Worm (Caenorhabditis elegans) whole organism, L3 larva: ENCODE data around the gene pqn-62.

Experiments used
- R02D3.7 ChIP-seq: fragments of 150-350 bp; optimal IDR thresholded peaks from 2 replicates; lab custom pipeline; 2014; ENCODE audit warnings: missing biosample characterization, missing genetic modification characterization
- ZK546.5 ChIP-seq: sonication (generic microtip); optimal IDR thresholded peaks from 2 replicates; lab custom pipeline; 2017; ENCODE audit warnings: missing biosample characterization, missing genetic modification characterization
- aly-2 ChIP-seq: fragments of 150-350 bp; optimal IDR thresholded peaks from 2 replicates; lab custom pipeline; 2014; ENCODE audit warnings: missing biosample characterization, missing genetic modification characterization
- ceh-16 ChIP-seq: sonication (generic microtip); optimal IDR thresholded peaks from 2 replicates; lab custom pipeline; 2017; ENCODE audit warnings: missing biosample characterization, missing genetic modification characterization
- ceh-28 ChIP-seq: fragments of 150-350 bp; optimal IDR thresholded peaks from 2 replicates; lab custom pipeline; 2014; ENCODE audit warnings: missing biosample characterization, missing genetic modification reagents, missing genetic modification characterization
- ceh-82 ChIP-seq: fragments of 150-350 bp; optimal IDR thresholded peaks from 2 replicates; lab custom pipeline; 2014; ENCODE audit warnings: missing biosample characterization, missing genetic modification characterization
- egl-27 ChIP-seq: sonication (generic microtip); optimal IDR thresholded peaks from 4 replicates; lab custom pipeline; 2017; ENCODE audit warnings: missing biosample characterization, missing genetic modification reagents, missing genetic modification characterization
- elt-1 ChIP-seq: fragments of 150-350 bp; optimal IDR thresholded peaks from 2 replicates; lab custom pipeline; 2014; ENCODE audit warnings: missing biosample characterization, missing genetic modification characterization
- eor-1 ChIP-seq, 2 experiments: fragments of 150-350 bp; optimal IDR thresholded peaks; 2 replicates each; lab custom pipeline; 2014 to 2018; ENCODE audit warnings: missing biosample characterization in 2 of 2, missing genetic modification characterization in 2 of 2
- fkh-10 ChIP-seq: sonication (generic microtip); optimal IDR thresholded peaks from 2 replicates; lab custom pipeline; 2017; ENCODE audit warnings: missing biosample characterization, missing genetic modification reagents, missing genetic modification characterization
- fkh-2 ChIP-seq: fragments of 150-350 bp; optimal IDR thresholded peaks from 2 replicates; lab custom pipeline; 2014; ENCODE audit warnings: missing biosample characterization, missing genetic modification reagents, missing genetic modification characterization
- fos-1 ChIP-seq: fragments of 150-350 bp; optimal IDR thresholded peaks from 2 replicates; lab custom pipeline; 2014; ENCODE audit warnings: missing biosample characterization, missing genetic modification characterization
- hmg-11 ChIP-seq: sonication (generic microtip); optimal IDR thresholded peaks from 2 replicates; lab custom pipeline; 2016; ENCODE audit warnings: missing genetic modification characterization, missing compliant biosample characterization
- jun-1 ChIP-seq: fragments of 150-350 bp; optimal IDR thresholded peaks from 2 replicates; lab custom pipeline; 2014; ENCODE audit warnings: missing biosample characterization, missing genetic modification reagents, missing genetic modification characterization
- lin-39 ChIP-seq: fragments of 150-350 bp; optimal IDR thresholded peaks from 2 replicates; lab custom pipeline; 2018; ENCODE audit warnings: missing biosample characterization, missing genetic modification reagents, missing genetic modification characterization
- lsy-12 ChIP-seq: sonication (generic microtip); optimal IDR thresholded peaks from 2 replicates; lab custom pipeline; 2016; ENCODE audit warnings: mild to moderate bottlenecking, missing genetic modification characterization, missing compliant biosample characterization
- mdl-1 ChIP-seq: fragments of 150-350 bp; optimal IDR thresholded peaks from 2 replicates; lab custom pipeline; 2014; ENCODE audit warnings: missing biosample characterization, missing genetic modification characterization
- mml-1 ChIP-seq: fragments of 150-350 bp; sonication (generic microtip); optimal IDR thresholded peaks from 3 replicates; lab custom pipeline; 2014; ENCODE audit warnings: missing biosample characterization, missing genetic modification characterization
- nhr-11 ChIP-seq: fragments of 150-350 bp; optimal IDR thresholded peaks from 2 replicates; lab custom pipeline; 2014; ENCODE audit warnings: missing biosample characterization, missing genetic modification characterization
- nhr-23 ChIP-seq: fragments of 150-350 bp; optimal IDR thresholded peaks from 2 replicates; lab custom pipeline; 2014; ENCODE audit warnings: missing biosample characterization, missing genetic modification reagents, missing genetic modification characterization
- nhr-237 ChIP-seq: fragments of 150-350 bp; optimal IDR thresholded peaks from 2 replicates; lab custom pipeline; 2014; ENCODE audit warnings: missing biosample characterization, missing genetic modification characterization
- nhr-28 ChIP-seq: fragments of 150-350 bp; optimal IDR thresholded peaks from 2 replicates; lab custom pipeline; 2014; ENCODE audit warnings: missing biosample characterization, missing genetic modification characterization
- nhr-67 ChIP-seq: fragments of 150-350 bp; optimal IDR thresholded peaks from 2 replicates; lab custom pipeline; 2014; ENCODE audit warnings: missing biosample characterization, missing genetic modification characterization
- nhr-76 ChIP-seq: fragments of 150-350 bp; sonication (generic microtip); optimal IDR thresholded peaks from 5 replicates; lab custom pipeline; 2014; ENCODE audit warnings: missing biosample characterization, missing genetic modification characterization
- nhr-77 ChIP-seq: fragments of 150-350 bp; optimal IDR thresholded peaks from 2 replicates; lab custom pipeline; 2014; ENCODE audit warnings: missing biosample characterization, missing genetic modification characterization
- pha-4 ChIP-seq: fragments of 150-350 bp; optimal IDR thresholded peaks from 2 replicates; lab custom pipeline; 2014; ENCODE audit warnings: missing biosample characterization, missing genetic modification reagents, missing genetic modification characterization
- pqm-1 ChIP-seq: fragments of 150-350 bp; optimal IDR thresholded peaks from 2 replicates; lab custom pipeline; 2017; ENCODE audit warnings: missing biosample characterization, missing genetic modification characterization, inconsistent platforms
- sea-2 ChIP-seq: fragments of 150-350 bp; sonication (generic microtip); optimal IDR thresholded peaks from 4 replicates; lab custom pipeline; 2014; ENCODE audit warnings: missing biosample characterization, missing genetic modification reagents, missing genetic modification characterization
- snpc-4 ChIP-seq: fragments of 150-350 bp; optimal IDR thresholded peaks from 2 replicates; lab custom pipeline; 2014; ENCODE audit warnings: missing biosample characterization, missing genetic modification characterization
- tbx-2 ChIP-seq: sonication (generic microtip); optimal IDR thresholded peaks from 2 replicates; lab custom pipeline; 2016; ENCODE audit warnings: mild to moderate bottlenecking, missing genetic modification characterization, missing compliant biosample characterization
- unc-39 ChIP-seq: sonication (generic microtip); optimal IDR thresholded peaks from 4 replicates; lab custom pipeline; 2017; ENCODE audit warnings: missing biosample characterization, missing genetic modification characterization
- zag-1 ChIP-seq: fragments of 150-350 bp; optimal IDR thresholded peaks from 2 replicates; lab custom pipeline; 2014; ENCODE audit warnings: missing biosample characterization, missing genetic modification characterization
- ztf-4 ChIP-seq: fragments of 150-350 bp; optimal IDR thresholded peaks from 2 replicates; lab custom pipeline; 2014; ENCODE audit warnings: missing biosample characterization, missing genetic modification characterization

The pqn-62 gene

DNA sequence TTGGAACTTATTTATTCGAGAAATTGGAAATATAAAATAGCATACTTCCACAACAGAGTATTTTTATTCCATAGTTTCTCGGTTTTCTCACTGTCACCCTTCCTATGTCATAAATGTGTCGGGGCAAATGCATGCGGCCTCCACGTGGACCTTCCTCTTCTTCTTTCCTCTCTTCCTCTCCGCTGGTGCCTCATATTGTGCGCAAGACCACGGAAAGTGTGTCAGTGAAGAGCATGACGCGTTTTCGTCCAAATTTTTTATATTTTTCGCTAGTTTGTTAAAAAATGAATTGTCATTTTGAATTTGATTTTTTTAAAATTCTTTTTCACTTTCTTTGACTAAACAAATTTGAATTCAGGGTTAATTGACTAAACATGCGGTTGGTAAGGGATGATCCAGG lies 30.9 kb upstream of the pqn-62 start, which contains the start of gene mans-3 (continued):
- TF ChIP-seq fos-1 (peak; percentile 53), elt-1 (tag; lab: Kevin White, UChicago) (peak; percentile 19)

DNA sequence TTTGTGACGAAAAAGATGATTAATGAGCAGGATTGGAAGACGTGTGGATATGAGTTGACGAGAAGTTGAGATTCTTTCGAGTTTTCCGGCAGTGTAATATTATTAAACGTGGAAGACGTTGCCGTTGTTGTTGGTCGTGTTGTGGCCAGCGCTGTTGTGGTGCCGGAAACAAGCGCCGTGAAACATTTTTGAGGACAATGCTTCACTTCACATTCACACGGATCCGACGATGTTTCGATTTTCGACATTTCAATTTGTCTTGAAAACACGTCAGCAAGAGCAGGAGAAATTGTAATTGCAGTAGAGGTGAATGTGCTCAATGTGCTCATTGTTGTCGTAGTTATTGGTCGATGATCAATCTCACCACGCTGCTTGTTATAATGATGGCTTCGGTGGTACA lies 27.1 kb upstream of the pqn-62 start:
- TF ChIP-seq hmg-11 (tag; lab: Kevin White, UChicago), result no peak
- TF ChIP-seq lsy-12, result no peak
- no peak for TF ChIP-seq nhr-28
- TF ChIP-seq fos-1, result no peak
- TF ChIP-seq nhr-76 (tag; lab: Kevin White, UChicago), result no peak
- TF ChIP-seq ceh-82 (tag; lab: Kevin White, UChicago), result no peak
- TF ChIP-seq pha-4 (tag; lab: Kevin White, UChicago), result no peak

DNA sequence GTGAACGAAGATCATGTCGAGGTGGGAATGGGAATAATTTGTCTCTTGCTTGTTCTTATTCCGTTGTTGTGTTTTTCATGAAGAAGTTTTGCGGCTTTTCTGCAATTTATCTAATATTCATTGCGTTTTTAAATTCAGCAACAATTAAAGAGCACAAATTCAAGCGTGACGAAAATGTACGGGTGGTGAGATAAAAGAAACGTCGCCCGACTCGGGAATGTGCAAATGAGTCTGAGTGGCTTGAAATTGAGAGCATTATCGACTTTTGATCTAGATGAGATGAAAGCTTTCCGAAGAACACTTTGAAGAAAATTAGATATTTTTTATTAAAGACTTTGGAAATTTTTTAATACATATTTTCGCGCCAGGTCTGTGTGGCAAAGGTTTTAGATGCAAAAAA lies 24.8 kb upstream of the pqn-62 start, which contains the start of gene T03G11.10:
T03G11.10 (minus strand) TSS at position 101 of the 400 bp plus-strand sequence.
- TF ChIP-seq fkh-10 (GFP tag; lab: Kevin White, UChicago), result no peak
- TF ChIP-seq, all 47 proteins: peak for 0

DNA sequence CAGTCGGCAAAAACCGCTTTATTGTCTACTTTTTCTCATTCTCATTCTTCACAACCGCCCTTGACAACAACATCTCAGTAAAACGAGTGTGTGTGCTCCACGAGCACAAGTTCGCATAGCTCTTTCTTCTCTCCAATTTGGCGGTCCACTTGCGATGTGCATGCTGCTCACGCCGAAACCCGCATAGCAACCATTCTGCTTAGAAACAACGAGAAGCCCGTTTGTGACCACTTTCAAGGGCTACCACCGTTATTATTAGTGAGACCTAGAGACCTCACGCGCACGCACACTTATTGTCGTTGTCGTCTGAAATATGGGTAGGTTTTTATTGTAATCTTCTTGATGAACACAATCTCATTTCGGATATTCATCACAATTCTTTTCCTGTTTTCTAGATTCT lies 21.7 kb upstream of the pqn-62 start, which contains the start of gene zchc-1A:
zchc-1A (plus strand) TSS at position 114 of the 400 bp plus-strand sequence.
- no peak for TF ChIP-seq unc-39 (tag; lab: Kevin White, UChicago)
- no peak for TF ChIP-seq snpc-4
- no peak for TF ChIP-seq ZK546.5
- no peak for TF ChIP-seq mdl-1 (tag; lab: Kevin White, UChicago)
- TF ChIP-seq nhr-11 (tag; lab: Kevin White, UChicago), result no peak
- TF ChIP-seq egl-27 (tag; lab: Kevin White, UChicago), result no peak
- TF ChIP-seq lsy-12, result no peak
- no peak for TF ChIP-seq pqm-1 (tag; lab: Kevin White, UChicago)
- no peak for TF ChIP-seq R02D3.7 (tag; lab: Kevin White, UChicago)
- no peak for TF ChIP-seq mml-1 (tag; lab: Kevin White, UChicago)
- TF ChIP-seq eor-1 (tag; optimal IDR thresholded peaks at IDR 0.05; lab: Kevin White, UChicago), result no peak
- TF ChIP-seq nhr-77 (tag; lab: Kevin White, UChicago), result no peak
- TF ChIP-seq ztf-4, result no peak
- no peak for TF ChIP-seq hmg-11 (tag; lab: Kevin White, UChicago)
- TF ChIP-seq nhr-67 (tag; lab: Kevin White, UChicago), result no peak
- TF ChIP-seq fkh-2, result no peak
- no peak for TF ChIP-seq ceh-16 (tag; lab: Kevin White, UChicago)
- TF ChIP-seq ceh-82 (tag; lab: Kevin White, UChicago), result no peak

DNA sequence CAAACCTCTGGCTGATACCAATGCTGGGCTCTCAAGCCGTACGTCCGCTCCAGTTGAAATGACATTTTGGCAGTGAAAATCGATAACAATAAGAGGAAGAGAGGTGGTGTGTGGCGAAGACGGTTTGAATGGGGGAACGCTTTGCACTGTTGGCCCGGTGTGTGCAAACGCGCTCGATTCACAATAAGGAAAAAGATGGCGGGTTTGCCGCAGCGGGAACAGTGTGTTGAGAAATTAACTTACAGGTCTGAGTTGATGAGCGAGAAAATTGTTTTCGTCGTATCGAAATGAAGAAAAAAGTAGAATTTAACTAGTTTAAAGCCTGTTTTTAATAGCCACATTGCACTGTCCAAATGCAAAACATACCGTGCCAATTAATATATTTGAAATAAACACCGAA lies 16.9 kb upstream of the pqn-62 start, which contains the start of gene metl-9:
metl-9 (minus strand) TSS at position 101 of the 400 bp plus-strand sequence.
- TF ChIP-seq egl-27 (tag; lab: Kevin White, UChicago) (no peak), jun-1 (tag; lab: Kevin White, UChicago) (no peak), fkh-10 (GFP tag; lab: Kevin White, UChicago) (no peak), sea-2 (GFP tag; lab: Kevin White, UChicago) (no peak), mml-1 (tag; lab: Kevin White, UChicago) (no peak), lin-39 (tag; lab: Kevin White, UChicago) (no peak), nhr-23 (tag; lab: Kevin White, UChicago) (no peak), nhr-237 (tag; lab: Kevin White, UChicago) (no peak)

DNA sequence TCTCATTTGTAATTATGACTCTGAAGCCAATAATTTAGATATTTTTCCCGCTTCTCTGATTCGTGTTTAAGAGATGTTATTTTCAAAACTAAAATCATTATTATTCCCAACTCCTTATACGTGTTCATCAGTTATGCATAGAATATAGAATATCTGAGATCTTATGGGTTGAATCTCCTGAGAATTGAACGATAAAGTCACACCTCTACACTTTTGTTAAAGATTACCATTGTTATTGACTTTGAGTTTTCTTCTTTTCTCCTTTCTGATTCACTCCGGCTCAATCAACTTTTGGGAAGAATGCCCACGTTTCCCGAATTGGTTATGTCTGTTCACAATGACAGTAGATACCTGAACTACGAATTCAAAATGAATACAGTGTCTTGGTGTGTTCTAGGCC lies 16.0 kb upstream of the pqn-62 start, which contains the start of gene sru-48:
sru-48 (plus strand) TSS at position 301 of the 400 bp plus-strand sequence.
- TF ChIP-seq fkh-2 (no peak), R02D3.7 (tag; lab: Kevin White, UChicago) (no peak), nhr-28 (no peak), unc-39 (tag; lab: Kevin White, UChicago) (no peak), tbx-2 (tag; lab: Kevin White, UChicago) (no peak), zag-1 (tag; lab: Kevin White, UChicago) (no peak), fkh-10 (GFP tag; lab: Kevin White, UChicago) (no peak), ceh-28 (tag; lab: Kevin White, UChicago) (no peak), aly-2 (no peak), jun-1 (tag; lab: Kevin White, UChicago) (no peak)
